Worm (Caenorhabditis elegans) whole organism, L1 larva: Measurements from ENCODE around the gene C14A4.6.

Source experiments
- C04F5.9 ChIP-seq: sonication (generic microtip); optimal IDR thresholded peaks from 2 replicates; lab custom pipeline; 2016; ENCODE audit warnings: missing genetic modification characterization, missing compliant biosample characterization
- C16A3.4 ChIP-seq: fragments of 150-350 bp; optimal IDR thresholded peaks from 2 replicates; lab custom pipeline; 2014; ENCODE audit warnings: missing biosample characterization, missing genetic modification characterization
- C34B4.2 ChIP-seq: sonication (generic microtip); optimal IDR thresholded peaks from 2 replicates; lab custom pipeline; 2017; ENCODE audit warnings: mild to moderate bottlenecking, missing genetic modification characterization, missing compliant biosample characterization
- F16B12.6 ChIP-seq: fragments of 150-350 bp; optimal IDR thresholded peaks from 2 replicates; lab custom pipeline; 2014; ENCODE audit warnings: missing biosample characterization, missing genetic modification characterization
- alr-1 ChIP-seq: fragments of 200-800 bp; sonication (Bioruptor generic); optimal IDR thresholded peaks from 2 replicates; lab custom pipeline; 2018; ENCODE audit warnings: borderline replicate concordance, mild to moderate bottlenecking, missing genetic modification characterization, missing compliant biosample characterization
- blmp-1 ChIP-seq: fragments of 150-350 bp; optimal IDR thresholded peaks from 2 replicates; lab custom pipeline; 2014; ENCODE audit warnings: missing biosample characterization, missing genetic modification characterization
- ceh-63 ChIP-seq: fragments of 200-800 bp; sonication (Bioruptor generic); optimal IDR thresholded peaks from 2 replicates; lab custom pipeline; 2018; ENCODE audit warnings: mild to moderate bottlenecking, missing genetic modification characterization, missing compliant biosample characterization
- ceh-88 ChIP-seq: fragments of 200-800 bp; sonication (Bioruptor generic); IDR thresholded peaks from 2 replicates; pipeline ENCODE4 v1.3.6; 2022; ENCODE audit warnings: missing genetic modification characterization, missing compliant biosample characterization
- ces-1 ChIP-seq: fragments of 150-350 bp; optimal IDR thresholded peaks from 2 replicates; lab custom pipeline; 2014; ENCODE audit warnings: missing biosample characterization, missing genetic modification reagents, missing genetic modification characterization
- dsc-1 ChIP-seq: sonication (generic microtip); optimal IDR thresholded peaks from 2 replicates; lab custom pipeline; 2016; ENCODE audit warnings: mild to moderate bottlenecking, missing genetic modification characterization, missing compliant biosample characterization
- efl-1 ChIP-seq, 4 experiments: fragments of 150-350 bp; optimal IDR thresholded peaks in 3 of 4; peaks in 1 of 4; 1 replicate in 1 of 4; 2 replicates in 3 of 4; lab custom pipeline; 2014; ENCODE audit warnings: missing biosample characterization in 2 of 4, missing genetic modification characterization in 2 of 4, missing genetic modification reagents in 2 of 4
- elt-2 ChIP-seq: sonication (generic microtip); optimal IDR thresholded peaks from 2 replicates; lab custom pipeline; 2016; ENCODE audit warnings: missing genetic modification characterization, mild to moderate bottlenecking, inconsistent platforms, missing compliant biosample characterization, missing genetic modification reagents
- elt-3 ChIP-seq, 6 experiments: fragments of 150-350 bp in 1 of 6; sonication (generic microtip); optimal IDR thresholded peaks; 2 replicates each; lab custom pipeline; 2017 to 2018; ENCODE audit warnings: missing biosample characterization in 6 of 6, missing genetic modification characterization in 6 of 6, inconsistent platforms in 1 of 6
- fkh-8 ChIP-seq: sonication (generic microtip); optimal IDR thresholded peaks from 2 replicates; lab custom pipeline; 2016; ENCODE audit warnings: mild to moderate bottlenecking, missing genetic modification characterization, missing compliant biosample characterization
- grh-1 ChIP-seq: fragments of 200-800 bp; sonication (Bioruptor generic); IDR thresholded peaks from 2 replicates; pipeline ENCODE4 v1.3.6; 2022; ENCODE audit warnings: missing genetic modification reagents, missing genetic modification characterization, missing compliant biosample characterization
- isw-1 ChIP-seq: fragments of 200-800 bp; sonication (Bioruptor generic); IDR thresholded peaks from 2 replicates; pipeline ENCODE4 v1.3.6; 2022; ENCODE audit warnings: missing genetic modification characterization, missing compliant biosample characterization
- lin-14 ChIP-seq: fragments of 200-800 bp; sonication (Bioruptor generic); optimal IDR thresholded peaks from 2 replicates; lab custom pipeline; 2018; ENCODE audit warnings: mild to moderate bottlenecking, missing genetic modification characterization, moderate library complexity, missing compliant biosample characterization
- lin-15B ChIP-seq: fragments of 150-350 bp; sonication (generic microtip); optimal IDR thresholded peaks from 3 replicates; lab custom pipeline; 2014; ENCODE audit warnings: missing biosample characterization, missing genetic modification characterization
- lin-39 ChIP-seq: fragments of 150-350 bp; optimal IDR thresholded peaks from 2 replicates; lab custom pipeline; 2014; ENCODE audit warnings: missing biosample characterization, missing genetic modification reagents, missing genetic modification characterization
- mab-9 ChIP-seq: fragments of 200-800 bp; sonication (Bioruptor generic); IDR thresholded peaks from 2 replicates; pipeline ENCODE4 v1.3.6; 2022; ENCODE audit warnings: missing genetic modification reagents, missing genetic modification characterization, missing compliant biosample characterization
- mef-2 ChIP-seq: fragments of 150-350 bp; optimal IDR thresholded peaks from 2 replicates; lab custom pipeline; 2014; ENCODE audit warnings: missing biosample characterization, missing genetic modification characterization
- nhr-11 ChIP-seq: fragments of 150-350 bp; optimal IDR thresholded peaks from 2 replicates; lab custom pipeline; 2014; ENCODE audit warnings: missing biosample characterization, missing genetic modification characterization
- nhr-237 ChIP-seq: fragments of 150-350 bp; optimal IDR thresholded peaks from 2 replicates; lab custom pipeline; 2014; ENCODE audit warnings: missing biosample characterization, missing genetic modification characterization
- nhr-28 ChIP-seq: fragments of 150-350 bp; optimal IDR thresholded peaks from 2 replicates; lab custom pipeline; 2014; ENCODE audit warnings: missing biosample characterization, missing genetic modification characterization
- nhr-47 ChIP-seq: sonication (generic microtip); optimal IDR thresholded peaks from 2 replicates; lab custom pipeline; 2016; ENCODE audit warnings: mild to moderate bottlenecking, missing genetic modification characterization, moderate library complexity, missing compliant biosample characterization
- nhr-71 ChIP-seq: sonication (generic microtip); optimal IDR thresholded peaks from 2 replicates; lab custom pipeline; 2016; ENCODE audit warnings: mild to moderate bottlenecking, missing genetic modification characterization, moderate library complexity, missing compliant biosample characterization
- nhr-76 ChIP-seq: sonication (generic microtip); optimal IDR thresholded peaks from 2 replicates; lab custom pipeline; 2017; ENCODE audit warnings: missing biosample characterization, missing genetic modification characterization
- nhr-77 ChIP-seq: fragments of 150-350 bp; optimal IDR thresholded peaks from 2 replicates; lab custom pipeline; 2014; ENCODE audit warnings: missing biosample characterization, missing genetic modification characterization
- nhr-84 ChIP-seq: sonication (generic microtip); optimal IDR thresholded peaks from 2 replicates; lab custom pipeline; 2017; ENCODE audit warnings: missing biosample characterization, missing genetic modification characterization
- pax-3 ChIP-seq: fragments of 200-800 bp; sonication (Bioruptor generic); optimal IDR thresholded peaks from 2 replicates; lab custom pipeline; 2018; ENCODE audit warnings: mild to moderate bottlenecking, missing genetic modification characterization, moderate library complexity, missing compliant biosample characterization
- pqm-1 ChIP-seq: sonication (generic microtip); optimal IDR thresholded peaks from 3 replicates; lab custom pipeline; 2017; ENCODE audit warnings: missing biosample characterization, missing genetic modification characterization
- snu-23 ChIP-seq: sonication (generic microtip); optimal IDR thresholded peaks from 2 replicates; lab custom pipeline; 2016; ENCODE audit warnings: missing genetic modification characterization, missing compliant biosample characterization
- sptf-1 ChIP-seq: fragments of 150-350 bp; optimal IDR thresholded peaks from 2 replicates; lab custom pipeline; 2014; ENCODE audit warnings: missing biosample characterization, missing genetic modification characterization
- tbx-2 ChIP-seq: sonication (generic microtip); optimal IDR thresholded peaks from 2 replicates; lab custom pipeline; 2016; ENCODE audit warnings: missing genetic modification characterization, missing compliant biosample characterization
- unc-130 ChIP-seq: fragments of 150-350 bp; optimal IDR thresholded peaks from 2 replicates; lab custom pipeline; 2017; ENCODE audit warnings: missing biosample characterization, missing genetic modification characterization, inconsistent platforms
- unc-86 ChIP-seq: sonication (generic microtip); optimal IDR thresholded peaks from 2 replicates; lab custom pipeline; 2016; ENCODE audit warnings: missing genetic modification characterization, missing compliant biosample characterization
- unc-98 ChIP-seq: fragments of 200-800 bp; sonication (Bioruptor generic); IDR thresholded peaks from 2 replicates; pipeline ENCODE4 v1.3.6; 2022; ENCODE audit warnings: missing genetic modification characterization, missing compliant biosample characterization
- zag-1 ChIP-seq: fragments of 150-350 bp; optimal IDR thresholded peaks from 2 replicates; lab custom pipeline; 2014; ENCODE audit warnings: missing biosample characterization, missing genetic modification characterization
- zip-4 ChIP-seq: fragments of 200-800 bp; sonication (Bioruptor generic); optimal IDR thresholded peaks from 2 replicates; lab custom pipeline; 2018; ENCODE audit warnings: mild to moderate bottlenecking, missing genetic modification characterization, moderate library complexity, missing compliant biosample characterization
- ztf-11 ChIP-seq, 2 experiments: sonication (generic microtip); optimal IDR thresholded peaks; 2 replicates each; lab custom pipeline; 2016 to 2017; ENCODE audit warnings: missing genetic modification characterization in 2 of 2, missing biosample characterization in 1 of 2, missing compliant biosample characterization in 1 of 2
- ztf-4 ChIP-seq: fragments of 150-350 bp; optimal IDR thresholded peaks from 2 replicates; lab custom pipeline; 2014; ENCODE audit warnings: missing biosample characterization, missing genetic modification characterization

The C14A4.6 gene

DNA sequence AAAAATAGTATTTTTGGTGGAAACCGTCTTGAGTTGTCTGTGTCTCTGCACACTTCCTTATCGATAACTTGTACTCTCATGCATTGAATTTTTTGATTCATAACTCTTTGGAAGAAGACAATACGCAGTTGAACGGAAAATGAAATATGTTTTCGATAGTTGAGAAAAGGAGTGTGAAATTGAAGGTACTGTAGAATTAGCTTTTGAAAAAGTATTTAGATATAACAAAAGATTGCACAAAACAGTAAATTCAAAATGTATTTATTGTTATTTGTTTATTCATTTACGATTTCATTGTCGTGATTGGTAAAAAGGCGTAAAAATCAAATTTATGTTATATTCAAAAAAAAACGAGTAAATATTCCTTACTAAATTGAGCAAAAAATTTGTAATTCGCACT, 1.9 kb upstream of the C14A4.6 start, which contains the start of gene C14A4.7:
C14A4.7 (minus strand) TSS at position 101 of the 400 bp plus-strand sequence.
- TF ChIP-seq elt-2 (tag; lab: Kevin White, UChicago): peak; percentile 16
- no peak for TF ChIP-seq unc-98 (GFP tag; lab: Robert Waterston, UW)

ce11 chrII:10594312-10594711, 264 bp downstream of the C14A4.6 start:
- TF ChIP-seq nhr-71 (tag; lab: Kevin White, UChicago) (no peak), unc-86 (tag; lab: Kevin White, UChicago) (no peak), blmp-1 (tag; lab: Kevin White, UChicago) (no peak), ztf-4 (tag; lab: Kevin White, UChicago) (no peak), nhr-28 (no peak), sptf-1 (tag; lab: Kevin White, UChicago) (no peak), nhr-47 (tag; lab: Kevin White, UChicago) (no peak), mef-2 (tag; lab: Kevin White, UChicago) (no peak), snu-23 (GFP tag; lab: Kevin White, UChicago) (no peak), lin-15B (no peak), efl-1 (optimal IDR thresholded peaks at IDR 0.05; lab: Kevin White, UChicago) (no peak), efl-1 (GFP tag; optimal IDR thresholded peaks at IDR 0.05 in 1 of 2; lab: Kevin White, UChicago) (no peak), C34B4.2 (tag; lab: Kevin White, UChicago) (no peak), dsc-1 (tag; lab: Kevin White, UChicago) (no peak), nhr-76 (no peak), alr-1 (tag; lab: Kevin White, UChicago) (no peak), lin-14 (GFP tag; lab: Kevin White, UChicago) (no peak), ces-1 (GFP tag; lab: Kevin White, UChicago) (no peak), lin-39 (tag; lab: Kevin White, UChicago) (no peak)

- TF ChIP-seq nhr-11 (tag; lab: Kevin White, UChicago) (no peak), nhr-71 (tag; lab: Kevin White, UChicago) (no peak), F16B12.6 (tag; lab: Kevin White, UChicago) (no peak), lin-39 (tag; lab: Kevin White, UChicago) (no peak), isw-1 (no peak), C04F5.9 (tag; lab: Kevin White, UChicago) (no peak), ceh-88 (GFP tag; lab: Robert Waterston, UW) (no peak), sptf-1 (tag; lab: Kevin White, UChicago) (no peak), pqm-1 (tag; lab: Kevin White, UChicago) (no peak), ztf-11 (tag; optimal IDR thresholded peaks at IDR 0.05; lab: Kevin White, UChicago) (no peak), zag-1 (tag; lab: Kevin White, UChicago) (no peak), ceh-63 (no peak), grh-1 (GFP tag; lab: Robert Waterston, UW) (no peak), nhr-84 (tag; lab: Kevin White, UChicago) (no peak), nhr-237 (tag; lab: Kevin White, UChicago) (no peak)
These were observed 2.1 kb downstream of the C14A4.6 start, which contains the start of gene crn-5 for ce11 chrII:10592452-10592851. Gene crn-5, plus strand, starts transcription at chrII:10592752.

DNA sequence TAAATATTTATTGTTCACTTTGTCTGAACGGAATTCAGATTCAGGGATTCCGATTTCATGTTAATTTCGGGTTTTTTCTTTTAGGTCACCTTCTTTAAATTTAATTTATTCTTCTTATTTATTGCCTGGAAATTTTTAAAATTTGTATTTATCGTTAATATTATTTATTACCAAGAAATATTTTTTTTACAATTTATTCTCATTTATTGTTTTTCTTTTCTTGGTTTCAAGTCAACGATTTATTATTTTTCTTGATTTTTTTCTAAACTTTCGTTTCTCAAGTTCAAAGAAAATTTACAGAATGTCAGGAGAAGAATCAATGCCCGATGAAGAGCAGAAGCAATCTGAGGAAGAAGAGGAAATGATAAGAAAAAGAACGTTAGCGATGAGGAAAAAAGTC, 6.8 kb downstream of the C14A4.6 start, which contains the start of gene crn-3:
crn-3 (plus strand) TSS at position 301 of the 400 bp plus-strand sequence.
- no peak for TF ChIP-seq C34B4.2 (tag; lab: Kevin White, UChicago)

DNA sequence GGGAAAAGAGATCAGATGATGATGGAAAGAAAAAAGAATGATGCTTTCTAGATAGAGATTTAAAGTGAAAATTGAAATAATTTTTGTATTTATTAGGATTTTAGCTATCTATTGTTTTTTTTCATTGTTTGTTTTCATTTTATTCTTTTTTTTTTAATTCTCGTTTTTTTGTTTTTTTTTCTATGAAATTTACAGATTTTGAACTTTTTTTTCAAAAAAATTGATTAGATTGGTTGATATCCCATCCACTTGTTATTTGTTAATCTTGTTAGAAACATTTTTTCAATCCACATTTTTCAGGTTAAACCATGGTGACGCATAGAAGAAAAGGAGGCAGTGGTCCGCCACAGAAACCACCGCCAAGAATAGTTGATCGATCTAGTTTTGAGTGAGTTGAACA, 10.5 kb downstream of the C14A4.6 start, which contains the start of gene algn-9:
algn-9 (plus strand) TSS at position 301 of the 400 bp plus-strand sequence.
- TF ChIP-seq elt-3 (tag; optimal IDR thresholded peaks at IDR 0.05; lab: Kevin White, UChicago): no peak
- no peak for TF ChIP-seq F16B12.6 (tag; lab: Kevin White, UChicago)
- TF ChIP-seq nhr-47 (tag; lab: Kevin White, UChicago): no peak
- TF ChIP-seq mab-9 (GFP tag; lab: Robert Waterston, UW): no peak
- TF ChIP-seq zip-4 (GFP tag; lab: Kevin White, UChicago): no peak
- TF ChIP-seq pax-3 (tag; lab: Kevin White, UChicago): no peak
- no peak for TF ChIP-seq tbx-2 (tag; lab: Kevin White, UChicago)
- no peak for TF ChIP-seq fkh-8 (tag; lab: Kevin White, UChicago)
- TF ChIP-seq snu-23 (GFP tag; lab: Kevin White, UChicago): no peak
- no peak for TF ChIP-seq unc-130
- TF ChIP-seq C16A3.4 (tag; lab: Kevin White, UChicago): no peak
- no peak for TF ChIP-seq nhr-77 (tag; lab: Kevin White, UChicago)
